Worm (Caenorhabditis elegans) whole organism, late embryonic: ENCODE results near the gene Y54G2A.44.
A peak's percentile ranks its signal among the peaks of the same experiment; 100 is the strongest.

Source experiments
- C08G9.2 ChIP-seq: sonication (generic microtip); optimal IDR thresholded peaks from 2 replicates; lab custom pipeline; 2016; ENCODE audit warnings: mild to moderate bottlenecking, missing genetic modification characterization, moderate library complexity, missing compliant biosample characterization
- C38D4.7 ChIP-seq: fragments of 200-800 bp; sonication (Bioruptor generic); optimal IDR thresholded peaks from 2 replicates; lab custom pipeline; 2018; ENCODE audit warnings: mild to moderate bottlenecking, missing genetic modification characterization, moderate library complexity, missing compliant biosample characterization
- F13H6.1 ChIP-seq: sonication (generic microtip); optimal IDR thresholded peaks from 2 replicates; lab custom pipeline; 2016; ENCODE audit warnings: missing genetic modification characterization, missing compliant biosample characterization
- K09A11.1 ChIP-seq: sonication (generic microtip); optimal IDR thresholded peaks from 2 replicates; lab custom pipeline; 2017; ENCODE audit warnings: antibody characterized with exemption, mild to moderate bottlenecking, missing genetic modification characterization, missing compliant biosample characterization; ENCODE audit not compliant: insufficient read depth
- T23F11.4 ChIP-seq: fragments of 200-800 bp; sonication (Bioruptor generic); optimal IDR thresholded peaks from 2 replicates; lab custom pipeline; 2018; ENCODE audit warnings: mild to moderate bottlenecking, missing genetic modification characterization, missing compliant biosample characterization
- Y22D7AL.16 ChIP-seq: sonication (generic microtip); optimal IDR thresholded peaks from 2 replicates; lab custom pipeline; 2016; ENCODE audit warnings: missing genetic modification characterization, missing compliant biosample characterization
- ahr-1 ChIP-seq: sonication (generic microtip); optimal IDR thresholded peaks from 2 replicates; lab custom pipeline; 2016; ENCODE audit warnings: missing genetic modification characterization, missing compliant biosample characterization
- ama-1 ChIP-seq: fragments of 150-350 bp; optimal IDR thresholded peaks from 2 replicates; lab custom pipeline; 2014
- ceh-14 ChIP-seq: sonication (generic microtip); optimal IDR thresholded peaks from 2 replicates; lab custom pipeline; 2016; ENCODE audit warnings: missing genotype, missing genetic modification characterization, missing compliant biosample characterization
- ceh-18 ChIP-seq: sonication (generic microtip); optimal IDR thresholded peaks from 2 replicates; lab custom pipeline; 2016; ENCODE audit warnings: missing genetic modification characterization, missing compliant biosample characterization
- ceh-2 ChIP-seq: sonication (generic microtip); optimal IDR thresholded peaks from 2 replicates; lab custom pipeline; 2016; ENCODE audit warnings: missing genotype, missing genetic modification characterization, missing compliant biosample characterization
- ceh-22 ChIP-seq: sonication (generic microtip); optimal IDR thresholded peaks from 2 replicates; lab custom pipeline; 2017; ENCODE audit warnings: missing biosample characterization, missing genetic modification characterization
- ceh-30 ChIP-seq: fragments of 150-350 bp; optimal IDR thresholded peaks from 2 replicates; lab custom pipeline; 2014; ENCODE audit warnings: missing biosample characterization, missing genetic modification characterization
- ceh-31 ChIP-seq: sonication (generic microtip); optimal IDR thresholded peaks from 2 replicates; lab custom pipeline; 2016; ENCODE audit warnings: missing genetic modification characterization, missing compliant biosample characterization
- ceh-34 ChIP-seq: sonication (generic microtip); optimal IDR thresholded peaks from 2 replicates; lab custom pipeline; 2016; ENCODE audit warnings: mild to moderate bottlenecking, missing genetic modification characterization, missing compliant biosample characterization
- ceh-45 ChIP-seq: fragments of 200-800 bp; sonication (Bioruptor generic); IDR thresholded peaks from 2 replicates; pipeline ENCODE4 v1.3.6; 2022; ENCODE audit warnings: missing genetic modification reagents, missing genetic modification characterization, missing compliant biosample characterization
- ceh-48 ChIP-seq: sonication (generic microtip); optimal IDR thresholded peaks from 2 replicates; lab custom pipeline; 2016; ENCODE audit warnings: missing genetic modification characterization, inconsistent platforms, missing compliant biosample characterization
- ceh-6 ChIP-seq: fragments of 200-800 bp; sonication (Bioruptor generic); optimal IDR thresholded peaks from 2 replicates; lab custom pipeline; 2018; ENCODE audit warnings: mild to moderate bottlenecking, missing genetic modification characterization, missing compliant biosample characterization
- ceh-9 ChIP-seq: sonication (generic microtip); optimal IDR thresholded peaks from 2 replicates; lab custom pipeline; 2016; ENCODE audit warnings: mild to moderate bottlenecking, missing genetic modification characterization, inconsistent platforms, missing compliant biosample characterization
- che-1 ChIP-seq: sonication (generic microtip); optimal IDR thresholded peaks from 2 replicates; lab custom pipeline; 2016; ENCODE audit warnings: mild to moderate bottlenecking, missing genetic modification characterization, missing compliant biosample characterization
- dve-1 ChIP-seq: sonication (generic microtip); optimal IDR thresholded peaks from 2 replicates; lab custom pipeline; 2017; ENCODE audit warnings: antibody characterized with exemption, mild to moderate bottlenecking, missing genetic modification characterization, missing compliant biosample characterization
- elt-2 ChIP-seq: sonication (generic microtip); optimal IDR thresholded peaks from 2 replicates; lab custom pipeline; 2016; ENCODE audit warnings: missing genetic modification reagents, missing genetic modification characterization, missing compliant biosample characterization
- ets-4 ChIP-seq: sonication (generic microtip); optimal IDR thresholded peaks from 2 replicates; lab custom pipeline; 2016; ENCODE audit warnings: missing genetic modification characterization, missing compliant biosample characterization
- eyg-1 ChIP-seq: sonication (generic microtip); optimal IDR thresholded peaks from 2 replicates; lab custom pipeline; 2016; ENCODE audit warnings: missing genotype, missing genetic modification characterization, missing compliant biosample characterization
- fax-1 ChIP-seq: sonication (generic microtip); optimal IDR thresholded peaks from 2 replicates; lab custom pipeline; 2016; ENCODE audit warnings: missing genotype, missing genetic modification characterization, missing compliant biosample characterization
- fkh-10 ChIP-seq: fragments of 150-350 bp; optimal IDR thresholded peaks from 2 replicates; lab custom pipeline; 2014; ENCODE audit warnings: missing biosample characterization, missing genetic modification reagents, missing genetic modification characterization
- gmeb-2 ChIP-seq: sonication (generic microtip); optimal IDR thresholded peaks from 2 replicates; lab custom pipeline; 2016; ENCODE audit warnings: missing genetic modification characterization, inconsistent platforms, missing compliant biosample characterization
- hlh-13 ChIP-seq: fragments of 200-800 bp; sonication (Bioruptor generic); optimal IDR thresholded peaks from 2 replicates; lab custom pipeline; 2018; ENCODE audit warnings: mild to moderate bottlenecking, missing genetic modification characterization, missing compliant biosample characterization
- hlh-15 ChIP-seq: sonication (generic microtip); optimal IDR thresholded peaks from 2 replicates; lab custom pipeline; 2016; ENCODE audit warnings: missing genetic modification characterization, missing compliant biosample characterization
- hlh-30 ChIP-seq: sonication (generic microtip); optimal IDR thresholded peaks from 2 replicates; lab custom pipeline; 2017; ENCODE audit warnings: antibody characterized with exemption, missing genetic modification characterization, missing compliant biosample characterization; ENCODE audit not compliant: insufficient read depth
- hlh-6 ChIP-seq: sonication (generic microtip); optimal IDR thresholded peaks from 2 replicates; lab custom pipeline; 2016; ENCODE audit warnings: missing genotype, missing genetic modification characterization, missing compliant biosample characterization
- hlh-8 ChIP-seq: sonication (generic microtip); optimal IDR thresholded peaks from 2 replicates; lab custom pipeline; 2016; ENCODE audit warnings: missing genotype, missing genetic modification characterization, missing compliant biosample characterization
- lim-6 ChIP-seq: sonication (generic microtip); optimal IDR thresholded peaks from 2 replicates; lab custom pipeline; 2016; ENCODE audit warnings: missing genetic modification characterization, missing compliant biosample characterization
- lin-11 ChIP-seq: fragments of 200-800 bp; sonication (Bioruptor generic); optimal IDR thresholded peaks from 2 replicates; lab custom pipeline; 2018; ENCODE audit warnings: mild to moderate bottlenecking, missing genetic modification characterization, missing compliant biosample characterization
- madf-2 ChIP-seq: sonication (generic microtip); optimal IDR thresholded peaks from 2 replicates; lab custom pipeline; 2017; ENCODE audit warnings: missing genetic modification characterization, missing compliant biosample characterization
- nhr-11 ChIP-seq: fragments of 150-350 bp; optimal IDR thresholded peaks from 2 replicates; lab custom pipeline; 2014; ENCODE audit warnings: missing biosample characterization, missing genetic modification characterization
- nhr-232 ChIP-seq: sonication (generic microtip); optimal IDR thresholded peaks from 2 replicates; lab custom pipeline; 2016; ENCODE audit warnings: missing genetic modification characterization, missing compliant biosample characterization
- odd-2 ChIP-seq: sonication (generic microtip); optimal IDR thresholded peaks from 2 replicates; lab custom pipeline; 2017; ENCODE audit warnings: antibody characterized with exemption, mild to moderate bottlenecking, missing genetic modification characterization, missing compliant biosample characterization
- pha-2 ChIP-seq: sonication (generic microtip); optimal IDR thresholded peaks from 2 replicates; lab custom pipeline; 2017; ENCODE audit warnings: mild to moderate bottlenecking, missing genetic modification characterization, missing compliant biosample characterization
- pqm-1 ChIP-seq: sonication (generic microtip); optimal IDR thresholded peaks from 2 replicates; lab custom pipeline; 2016; ENCODE audit warnings: missing genetic modification characterization, missing compliant biosample characterization
- pros-1 ChIP-seq: fragments of 150-350 bp; optimal IDR thresholded peaks from 2 replicates; lab custom pipeline; 2014; ENCODE audit warnings: missing biosample characterization, missing genetic modification reagents, missing genetic modification characterization
- ref-2 ChIP-seq: sonication (generic microtip); optimal IDR thresholded peaks from 2 replicates; lab custom pipeline; 2016; ENCODE audit warnings: missing genetic modification characterization, missing compliant biosample characterization
- rnt-1 ChIP-seq: sonication (generic microtip); optimal IDR thresholded peaks from 2 replicates; lab custom pipeline; 2016; ENCODE audit warnings: missing genetic modification characterization, missing compliant biosample characterization
- sdc-2 ChIP-seq: sonication (generic microtip); optimal IDR thresholded peaks from 2 replicates; lab custom pipeline; 2016; ENCODE audit warnings: missing genotype, missing genetic modification characterization, missing compliant biosample characterization
- sox-2 ChIP-seq: fragments of 200-800 bp; sonication (Bioruptor generic); IDR thresholded peaks from 2 replicates; pipeline ENCODE4 v1.3.6; 2022; ENCODE audit warnings: missing genetic modification reagents, missing genetic modification characterization, missing compliant biosample characterization
- sox-4 ChIP-seq: sonication (generic microtip); optimal IDR thresholded peaks from 2 replicates; lab custom pipeline; 2017; ENCODE audit warnings: mild to moderate bottlenecking, missing genetic modification characterization, inconsistent platforms, missing compliant biosample characterization
- tbx-2 ChIP-seq: sonication (generic microtip); optimal IDR thresholded peaks from 2 replicates; lab custom pipeline; 2016; ENCODE audit warnings: missing genetic modification characterization, missing compliant biosample characterization
- tbx-7 ChIP-seq: sonication (generic microtip); optimal IDR thresholded peaks from 2 replicates; lab custom pipeline; 2016; ENCODE audit warnings: missing genotype, missing genetic modification characterization, missing compliant biosample characterization
- ttx-3 ChIP-seq: sonication (generic microtip); optimal IDR thresholded peaks from 2 replicates; lab custom pipeline; 2016; ENCODE audit warnings: missing genetic modification reagents, missing genetic modification characterization, missing compliant biosample characterization
- unc-3 ChIP-seq, 2 experiments: fragments of 200-800 bp in 1 of 2; sonication (Bioruptor generic) in 1 of 2; sonication (generic microtip) in 1 of 2; conservative IDR thresholded peaks in 1 of 2; optimal IDR thresholded peaks in 1 of 2; 2 replicates each; pipeline versions ENCODE4 v1.3.6 to Lab custom; 2016 to 2022; ENCODE audit warnings: missing compliant biosample characterization in 2 of 2, missing genetic modification characterization in 2 of 2, missing genetic modification reagents in 1 of 2
- unc-42 ChIP-seq: sonication (generic microtip); optimal IDR thresholded peaks from 2 replicates; lab custom pipeline; 2016; ENCODE audit warnings: missing genotype, missing genetic modification characterization, missing compliant biosample characterization
- unc-55 ChIP-seq: sonication (generic microtip); optimal IDR thresholded peaks from 2 replicates; lab custom pipeline; 2017; ENCODE audit warnings: missing biosample characterization, missing genetic modification reagents, missing genetic modification characterization
- zip-5 ChIP-seq: sonication (generic microtip); optimal IDR thresholded peaks from 2 replicates; lab custom pipeline; 2016; ENCODE audit warnings: missing genetic modification characterization, missing compliant biosample characterization
- ztf-16 ChIP-seq: sonication (generic microtip); optimal IDR thresholded peaks from 2 replicates; lab custom pipeline; 2017; ENCODE audit warnings: missing genetic modification characterization, missing compliant biosample characterization

Gene Y54G2A.44

ce11 chrIV:2805525-2805924 is 3.9 kb downstream of the Y54G2A.44 start, which contains the start of gene Y54G2A.45:
Gene Y54G2A.45, plus strand, starts transcription at chrIV:2805857.
- peak; percentile 43 for TF ChIP-seq pqm-1 (tag; lab: Kevin White, UChicago)
- no peak for TF ChIP-seq pros-1 (tag; lab: Kevin White, UChicago)
- peak; percentile 47 for TF ChIP-seq nhr-232 (tag; lab: Kevin White, UChicago)
- no peak for TF ChIP-seq ceh-30 (tag; lab: Kevin White, UChicago)
- peak; percentile 32 for TF ChIP-seq ceh-18 (tag; lab: Kevin White, UChicago)
- no peak for TF ChIP-seq ceh-2
- TF ChIP-seq T23F11.4 (GFP tag; lab: Kevin White, UChicago) = peak; percentile 17
- no peak for TF ChIP-seq pha-2 (tag; lab: Kevin White, UChicago)
- peak; percentile 6 for TF ChIP-seq madf-2
- TF ChIP-seq eyg-1 = no peak
- TF ChIP-seq hlh-8 (tag; lab: Kevin White, UChicago) = no peak
- peak; percentile 75 for TF ChIP-seq dve-1 (tag; lab: Kevin White, UChicago)
- peak; percentile 49 for TF ChIP-seq Y22D7AL.16 (tag; lab: Kevin White, UChicago)
- no peak for TF ChIP-seq gmeb-2 (tag; lab: Kevin White, UChicago)
- no peak for TF ChIP-seq ceh-48
- TF ChIP-seq ceh-34 = peak; percentile 6
- no peak for TF ChIP-seq C08G9.2 (tag; lab: Kevin White, UChicago)
- TF ChIP-seq tbx-2 = peak; percentile 44
- peak; percentile 22 for TF ChIP-seq sox-4 (tag; lab: Kevin White, UChicago)
- TF ChIP-seq hlh-15 = no peak
- no peak for TF ChIP-seq ets-4 (tag; lab: Kevin White, UChicago)
- TF ChIP-seq nhr-11 (tag; lab: Kevin White, UChicago) = no peak
- peak; percentile 23 for TF ChIP-seq ceh-6 (GFP tag; lab: Kevin White, UChicago)
- TF ChIP-seq ceh-14 (tag; lab: Kevin White, UChicago) = no peak
- TF ChIP-seq ama-1 (lab: Kevin White, UChicago) = no peak
- TF ChIP-seq che-1 (tag; lab: Kevin White, UChicago) = peak; percentile 31
- TF ChIP-seq sdc-2 = peak; percentile 66
- peak; percentile 41 for TF ChIP-seq C38D4.7 (GFP tag; lab: Kevin White, UChicago)
- TF ChIP-seq elt-2 (tag; lab: Kevin White, UChicago) = peak; percentile 88
- TF ChIP-seq ztf-16 (tag; lab: Kevin White, UChicago) = peak; percentile 43
- no peak for TF ChIP-seq ceh-31 (tag; lab: Kevin White, UChicago)
- TF ChIP-seq tbx-7 (tag; lab: Kevin White, UChicago) = peak; percentile 26
- no peak for TF ChIP-seq ceh-45 (GFP tag; lab: Robert Waterston, UW)
- peak; percentile 46 for TF ChIP-seq ref-2
- TF ChIP-seq rnt-1 (tag; lab: Kevin White, UChicago) = no peak
- TF ChIP-seq hlh-6 (tag; lab: Kevin White, UChicago) = no peak
- TF ChIP-seq odd-2 = no peak
- TF ChIP-seq F13H6.1 (tag; lab: Kevin White, UChicago) = no peak
- TF ChIP-seq unc-55 = no peak
- no peak for TF ChIP-seq ceh-9
- no peak for TF ChIP-seq lin-11 (tag; lab: Kevin White, UChicago)
- no peak for TF ChIP-seq fkh-10 (GFP tag; lab: Kevin White, UChicago)
- no peak for TF ChIP-seq zip-5 (tag; lab: Kevin White, UChicago)
- TF ChIP-seq fax-1 = no peak
- peak; percentile 37 for TF ChIP-seq ttx-3
- TF ChIP-seq hlh-30 (tag; lab: Kevin White, UChicago) = peak; percentile 79
- no peak for TF ChIP-seq lim-6 (tag; lab: Kevin White, UChicago)
- no peak for TF ChIP-seq unc-3 (GFP tag; conservative IDR thresholded peaks at IDR 0.05; lab: Robert Waterston, UW)
- no peak for TF ChIP-seq unc-3 (tag; optimal IDR thresholded peaks at IDR 0.05; lab: Kevin White, UChicago)
- TF ChIP-seq K09A11.1 (tag; lab: Kevin White, UChicago) = peak; percentile 5
- TF ChIP-seq unc-42 = no peak
- no peak for TF ChIP-seq ceh-22 (tag; lab: Kevin White, UChicago)
- TF ChIP-seq sox-2 (GFP tag; lab: Robert Waterston, UW) = no peak
- no peak for TF ChIP-seq hlh-13
- peak; percentile 10 for TF ChIP-seq ahr-1 (tag; lab: Kevin White, UChicago)
